Worm (Caenorhabditis elegans) whole organism, late embryonic: ENCODE measurements around the gene Y102F5A.1.

Experiments
- F13H6.1 ChIP-seq: sonication (generic microtip); optimal IDR thresholded peaks from 2 replicates; lab custom pipeline; 2016; ENCODE audit warnings: missing genetic modification characterization, missing compliant biosample characterization
- K09A11.1 ChIP-seq: sonication (generic microtip); optimal IDR thresholded peaks from 2 replicates; lab custom pipeline; 2017; ENCODE audit warnings: antibody characterized with exemption, mild to moderate bottlenecking, missing genetic modification characterization, missing compliant biosample characterization; ENCODE audit not compliant: insufficient read depth
- Y22D7AL.16 ChIP-seq: sonication (generic microtip); optimal IDR thresholded peaks from 2 replicates; lab custom pipeline; 2016; ENCODE audit warnings: missing genetic modification characterization, missing compliant biosample characterization
- ahr-1 ChIP-seq: sonication (generic microtip); optimal IDR thresholded peaks from 2 replicates; lab custom pipeline; 2016; ENCODE audit warnings: missing genetic modification characterization, missing compliant biosample characterization
- ama-1 ChIP-seq: fragments of 150-350 bp; optimal IDR thresholded peaks from 2 replicates; lab custom pipeline; 2014
- ceh-14 ChIP-seq: sonication (generic microtip); optimal IDR thresholded peaks from 2 replicates; lab custom pipeline; 2016; ENCODE audit warnings: missing genotype, missing genetic modification characterization, missing compliant biosample characterization
- ceh-22 ChIP-seq: sonication (generic microtip); optimal IDR thresholded peaks from 2 replicates; lab custom pipeline; 2017; ENCODE audit warnings: missing biosample characterization, missing genetic modification characterization
- ceh-30 ChIP-seq: fragments of 150-350 bp; optimal IDR thresholded peaks from 2 replicates; lab custom pipeline; 2014; ENCODE audit warnings: missing biosample characterization, missing genetic modification characterization
- ceh-31 ChIP-seq: sonication (generic microtip); optimal IDR thresholded peaks from 2 replicates; lab custom pipeline; 2016; ENCODE audit warnings: missing genetic modification characterization, missing compliant biosample characterization
- ceh-34 ChIP-seq: sonication (generic microtip); optimal IDR thresholded peaks from 2 replicates; lab custom pipeline; 2016; ENCODE audit warnings: mild to moderate bottlenecking, missing genetic modification characterization, missing compliant biosample characterization
- ceh-45 ChIP-seq: fragments of 200-800 bp; sonication (Bioruptor generic); IDR thresholded peaks from 2 replicates; pipeline ENCODE4 v1.3.6; 2022; ENCODE audit warnings: missing genetic modification reagents, missing genetic modification characterization, missing compliant biosample characterization
- ceh-48 ChIP-seq: sonication (generic microtip); optimal IDR thresholded peaks from 2 replicates; lab custom pipeline; 2016; ENCODE audit warnings: missing genetic modification characterization, inconsistent platforms, missing compliant biosample characterization
- che-1 ChIP-seq: sonication (generic microtip); optimal IDR thresholded peaks from 2 replicates; lab custom pipeline; 2016; ENCODE audit warnings: mild to moderate bottlenecking, missing genetic modification characterization, missing compliant biosample characterization
- elt-2 ChIP-seq: sonication (generic microtip); optimal IDR thresholded peaks from 2 replicates; lab custom pipeline; 2016; ENCODE audit warnings: missing genetic modification reagents, missing genetic modification characterization, missing compliant biosample characterization
- ets-4 ChIP-seq: sonication (generic microtip); optimal IDR thresholded peaks from 2 replicates; lab custom pipeline; 2016; ENCODE audit warnings: missing genetic modification characterization, missing compliant biosample characterization
- eyg-1 ChIP-seq: sonication (generic microtip); optimal IDR thresholded peaks from 2 replicates; lab custom pipeline; 2016; ENCODE audit warnings: missing genotype, missing genetic modification characterization, missing compliant biosample characterization
- fax-1 ChIP-seq: sonication (generic microtip); optimal IDR thresholded peaks from 2 replicates; lab custom pipeline; 2016; ENCODE audit warnings: missing genotype, missing genetic modification characterization, missing compliant biosample characterization
- fkh-10 ChIP-seq: fragments of 150-350 bp; optimal IDR thresholded peaks from 2 replicates; lab custom pipeline; 2014; ENCODE audit warnings: missing biosample characterization, missing genetic modification reagents, missing genetic modification characterization
- fkh-6 ChIP-seq: sonication (generic microtip); optimal IDR thresholded peaks from 2 replicates; lab custom pipeline; 2016; ENCODE audit warnings: missing genetic modification characterization, missing compliant biosample characterization
- gmeb-2 ChIP-seq: sonication (generic microtip); optimal IDR thresholded peaks from 2 replicates; lab custom pipeline; 2016; ENCODE audit warnings: missing genetic modification characterization, inconsistent platforms, missing compliant biosample characterization
- hlh-30 ChIP-seq: sonication (generic microtip); optimal IDR thresholded peaks from 2 replicates; lab custom pipeline; 2017; ENCODE audit warnings: antibody characterized with exemption, missing genetic modification characterization, missing compliant biosample characterization; ENCODE audit not compliant: insufficient read depth
- hlh-6 ChIP-seq: sonication (generic microtip); optimal IDR thresholded peaks from 2 replicates; lab custom pipeline; 2016; ENCODE audit warnings: missing genotype, missing genetic modification characterization, missing compliant biosample characterization
- hlh-8 ChIP-seq: sonication (generic microtip); optimal IDR thresholded peaks from 2 replicates; lab custom pipeline; 2016; ENCODE audit warnings: missing genotype, missing genetic modification characterization, missing compliant biosample characterization
- lin-11 ChIP-seq: fragments of 200-800 bp; sonication (Bioruptor generic); optimal IDR thresholded peaks from 2 replicates; lab custom pipeline; 2018; ENCODE audit warnings: mild to moderate bottlenecking, missing genetic modification characterization, missing compliant biosample characterization
- mec-3 ChIP-seq: sonication (generic microtip); optimal IDR thresholded peaks from 2 replicates; lab custom pipeline; 2016; ENCODE audit warnings: borderline replicate concordance, missing genetic modification characterization, missing compliant biosample characterization
- nfya-1 ChIP-seq: sonication (generic microtip); optimal IDR thresholded peaks from 2 replicates; lab custom pipeline; 2017; ENCODE audit warnings: missing genetic modification characterization, mild to moderate bottlenecking, missing compliant biosample characterization, antibody characterized with exemption, moderate library complexity
- npax-4 ChIP-seq: sonication (generic microtip); optimal IDR thresholded peaks from 2 replicates; lab custom pipeline; 2016; ENCODE audit warnings: missing genetic modification characterization, missing compliant biosample characterization
- pag-3 ChIP-seq: sonication (generic microtip); optimal IDR thresholded peaks from 2 replicates; lab custom pipeline; 2016; ENCODE audit warnings: missing compliant biosample characterization, missing genetic modification characterization, borderline replicate concordance
- pat-9 ChIP-seq: fragments of 200-800 bp; sonication (Bioruptor generic); optimal IDR thresholded peaks from 2 replicates; lab custom pipeline; 2018; ENCODE audit warnings: mild to moderate bottlenecking, missing genetic modification characterization, moderate library complexity, missing compliant biosample characterization
- pax-1 ChIP-seq: fragments of 150-350 bp; optimal IDR thresholded peaks from 2 replicates; lab custom pipeline; 2014; ENCODE audit warnings: missing biosample characterization, missing genetic modification characterization
- ref-2 ChIP-seq: sonication (generic microtip); optimal IDR thresholded peaks from 2 replicates; lab custom pipeline; 2016; ENCODE audit warnings: missing genetic modification characterization, missing compliant biosample characterization
- rnt-1 ChIP-seq: sonication (generic microtip); optimal IDR thresholded peaks from 2 replicates; lab custom pipeline; 2016; ENCODE audit warnings: missing genetic modification characterization, missing compliant biosample characterization
- syd-9 ChIP-seq: sonication (generic microtip); optimal IDR thresholded peaks from 2 replicates; lab custom pipeline; 2016; ENCODE audit warnings: mild to moderate bottlenecking, missing genetic modification characterization, moderate library complexity, missing compliant biosample characterization
- tbx-2 ChIP-seq: sonication (generic microtip); optimal IDR thresholded peaks from 2 replicates; lab custom pipeline; 2016; ENCODE audit warnings: missing genetic modification characterization, missing compliant biosample characterization
- unc-42 ChIP-seq: sonication (generic microtip); optimal IDR thresholded peaks from 2 replicates; lab custom pipeline; 2016; ENCODE audit warnings: missing genotype, missing genetic modification characterization, missing compliant biosample characterization
- unc-55 ChIP-seq: sonication (generic microtip); optimal IDR thresholded peaks from 2 replicates; lab custom pipeline; 2017; ENCODE audit warnings: missing biosample characterization, missing genetic modification reagents, missing genetic modification characterization
- unc-86 ChIP-seq: sonication (generic microtip); optimal IDR thresholded peaks from 2 replicates; lab custom pipeline; 2016; ENCODE audit warnings: missing genetic modification characterization, missing compliant biosample characterization

The Y102F5A.1 gene

ce11 chrX:11823704-11824103 lies 39.6 kb upstream of the Y102F5A.1 start, which contains the start of gene tag-241:
Gene tag-241 (plus strand): TSS chrX:11824004.
- TF ChIP-seq ets-4 (tag; lab: Kevin White, UChicago) (no peak), fkh-6 (tag; lab: Kevin White, UChicago) (no peak), pax-1 (tag; lab: Kevin White, UChicago) (no peak), elt-2 (no peak), che-1 (tag; lab: Kevin White, UChicago) (no peak), syd-9 (tag; lab: Kevin White, UChicago) (no peak), tbx-2 (tag; lab: Kevin White, UChicago) (no peak)

ce11 chrX:11821159-11821720 lies 37.1 kb upstream of the Y102F5A.1 start:
- TF ChIP-seq ceh-34: peak; percentile 16
- peak; percentile 1 for TF ChIP-seq rnt-1 (tag; lab: Kevin White, UChicago)
- no peak for TF ChIP-seq fkh-10
- peak; percentile 28 for TF ChIP-seq pat-9 (tag; lab: Kevin White, UChicago)

ce11 chrX:11818711-11819110 lies 34.6 kb upstream of the Y102F5A.1 start:
- TF ChIP-seq unc-55: peak; percentile 5
- TF ChIP-seq hlh-30 (tag; lab: Kevin White, UChicago): no peak
- TF ChIP-seq, all 69 proteins: peak for 1

- TF ChIP-seq pag-3 (tag; lab: Kevin White, UChicago) (no peak), fax-1 (tag; lab: Kevin White, UChicago) (no peak)
Measured at ce11 chrX:11816825-11817224, 32.7 kb upstream of the Y102F5A.1 start.

- peak; percentile 7 for TF ChIP-seq ceh-34
- no peak for TF ChIP-seq hlh-6
- no peak for TF ChIP-seq hlh-8 (tag; lab: Kevin White, UChicago)
- TF ChIP-seq, all 69 proteins: peak for 1
Measured at ce11 chrX:11814667-11815066, 30.5 kb upstream of the Y102F5A.1 start, which contains the start of gene C34E11.2. Gene C34E11.2 (minus strand): TSS chrX:11814750.

ce11 chrX:11806175-11806853 lies 22.2 kb upstream of the Y102F5A.1 start:
- TF ChIP-seq ceh-14 (no peak), ama-1 (no peak), ceh-45 (GFP tag; lab: Robert Waterston, UW) (no peak), ref-2 (tag; lab: Kevin White, UChicago) (no peak)

- TF ChIP-seq ceh-14 (no peak), fkh-6 (tag; lab: Kevin White, UChicago) (no peak), hlh-8 (tag; lab: Kevin White, UChicago) (no peak), F13H6.1 (tag; lab: Kevin White, UChicago) (no peak), unc-86 (tag; lab: Kevin White, UChicago) (no peak), nfya-1 (tag; lab: Kevin White, UChicago) (no peak)
Measured at ce11 chrX:11804057-11804456, 19.9 kb upstream of the Y102F5A.1 start, which contains the start of gene C34E11.4. Gene C34E11.4 (plus strand): TSS chrX:11804210.

ce11 chrX:11798057-11798555 lies 14.0 kb upstream of the Y102F5A.1 start, which contains the start of gene rsd-3:
Gene rsd-3 (plus strand): TSS chrX:11798505.
- TF ChIP-seq ama-1: no peak
- no peak for TF ChIP-seq ceh-30 (tag; lab: Kevin White, UChicago)
- TF ChIP-seq pag-3 (tag; lab: Kevin White, UChicago): no peak
- no peak for TF ChIP-seq hlh-6
- no peak for TF ChIP-seq ahr-1 (tag; lab: Kevin White, UChicago)
- no peak for TF ChIP-seq K09A11.1
- TF ChIP-seq eyg-1: no peak
- TF ChIP-seq mec-3 (tag; lab: Kevin White, UChicago): no peak
- TF ChIP-seq ceh-22 (tag; lab: Kevin White, UChicago): no peak
- TF ChIP-seq Y22D7AL.16 (tag; lab: Kevin White, UChicago): no peak
- TF ChIP-seq ceh-48 (tag; lab: Kevin White, UChicago): peak; percentile 67
- TF ChIP-seq fkh-10: no peak
- TF ChIP-seq fax-1 (tag; lab: Kevin White, UChicago): no peak
- TF ChIP-seq npax-4 (tag; lab: Kevin White, UChicago): no peak
- no peak for TF ChIP-seq gmeb-2 (tag; lab: Kevin White, UChicago)
- no peak for TF ChIP-seq lin-11 (tag; lab: Kevin White, UChicago)
- TF ChIP-seq che-1 (tag; lab: Kevin White, UChicago): no peak
- TF ChIP-seq unc-42 (tag; lab: Kevin White, UChicago): peak; percentile 6
- TF ChIP-seq ceh-31 (tag; lab: Kevin White, UChicago): peak; percentile 77
